ENCODE assay signal across 1 fruit fly cellular context in the genomic region with DNA sequence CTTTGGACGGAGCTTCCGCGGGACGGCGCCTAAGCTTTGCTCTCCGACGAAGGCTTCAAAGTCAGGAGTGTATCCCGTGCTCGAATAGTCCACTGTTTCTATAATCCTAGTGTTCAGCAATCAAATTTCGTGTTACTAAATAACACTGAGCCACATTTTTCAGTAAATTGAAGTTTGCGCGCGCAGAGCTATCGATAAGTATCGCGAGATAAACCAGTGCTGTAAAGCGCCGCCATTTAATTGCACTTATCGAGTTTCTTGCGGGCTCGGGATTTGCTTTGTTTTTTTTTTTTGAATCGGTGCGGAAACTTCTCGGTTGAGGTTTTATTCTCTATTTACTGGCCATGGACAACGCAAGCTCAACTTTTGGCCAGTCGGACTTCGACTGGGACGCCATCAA.
TF ChIP-seq lines count a peak whose summit lies in the region.

A gene (minus strand): TSS at position 127 of the 400 bp plus-strand sequence.
A gene (plus strand): TSS at position 216 of the 400 bp plus-strand sequence.

TF ChIP-seq in whole organism, embryonic, 481 proteins besides CTCF, POLR2A, EP300 and RAD21 (continued from another document and continues in another):
- TF ChIP-seq PHDP (tag; optimal IDR thresholded peaks at IDR 0.05; lab: Kevin White, UChicago) = no peak
- no peak for TF ChIP-seq CG18476 (GFP tag; optimal IDR thresholded peaks at IDR 0.05; lab: Kevin White, UChicago)
- TF ChIP-seq insv (GFP tag; optimal IDR thresholded peaks at IDR 0.05; lab: Kevin White, UChicago) = no peak
- TF ChIP-seq CG32767 (GFP tag; IDR thresholded peaks at IDR 0.05; lab: Robert Waterston, UW) = 0 out of 2 replicates have a peak, but pooled peaks have one; percentile 27
- TF ChIP-seq CG10543 (GFP tag; optimal IDR thresholded peaks at IDR 0.05; lab: Kevin White, UChicago) = no peak
- TF ChIP-seq H15 (GFP tag; IDR thresholded peaks at IDR 0.05; lab: Robert Waterston, UW) = no peak
- no peak for TF ChIP-seq salm (tag; optimal IDR thresholded peaks at IDR 0.05; lab: Kevin White, UChicago)
- TF ChIP-seq Optix (GFP tag; IDR thresholded peaks at IDR 0.05; lab: Robert Waterston, UW) = no peak
- no peak for TF ChIP-seq ttk (GFP tag; IDR thresholded peaks at IDR 0.05; lab: Robert Waterston, UW)
- no peak for TF ChIP-seq dysf (GFP tag; IDR thresholded peaks at IDR 0.05; lab: Robert Waterston, UW)
- TF ChIP-seq Mes4 (GFP tag; optimal IDR thresholded peaks at IDR 0.05; lab: Kevin White, UChicago) = no peak
- TF ChIP-seq CG17359 (tag; optimal IDR thresholded peaks at IDR 0.05; lab: Kevin White, UChicago) = no peak
- TF ChIP-seq NC2α (GFP tag; optimal IDR thresholded peaks at IDR 0.05; lab: Kevin White, UChicago) = no peak
- TF ChIP-seq Nf-YB (GFP tag; optimal IDR thresholded peaks at IDR 0.05; lab: Kevin White, UChicago) = no peak
- TF ChIP-seq CG6813 (GFP tag; optimal IDR thresholded peaks at IDR 0.05; lab: Kevin White, UChicago) = no peak
- peak; percentile 37 for TF ChIP-seq pho (GFP tag; optimal IDR thresholded peaks at IDR 0.05; lab: Kevin White, UChicago)
- TF ChIP-seq klu (GFP tag; IDR thresholded peaks at IDR 0.05; lab: Robert Waterston, UW) = no peak
- peak; percentile 1 for TF ChIP-seq Side (GFP tag; optimal IDR thresholded peaks at IDR 0.05; lab: Kevin White, UChicago)
- no peak for TF ChIP-seq CG18011 (GFP tag; optimal IDR thresholded peaks at IDR 0.05; lab: Kevin White, UChicago)
- peak; percentile 57; the same call in 1 of the 2 replicates for TF ChIP-seq slbo (GFP tag; IDR thresholded peaks at IDR 0.05; lab: Robert Waterston, UW)
- no peak for TF ChIP-seq Jarid2 (GFP tag; optimal IDR thresholded peaks at IDR 0.05; lab: Kevin White, UChicago)
- no peak for TF ChIP-seq Dip2 (GFP tag; IDR thresholded peaks at IDR 0.05; lab: Robert Waterston, UW)
- TF ChIP-seq dm (GFP tag; optimal IDR thresholded peaks at IDR 0.05; lab: Kevin White, UChicago) = no peak
- no peak for TF ChIP-seq gcm2 (GFP tag; optimal IDR thresholded peaks at IDR 0.05; lab: Kevin White, UChicago)
- TF ChIP-seq twi (tag; optimal IDR thresholded peaks at IDR 0.05; lab: Kevin White, UChicago) = no peak
- no peak for TF ChIP-seq H2.0 (GFP tag; IDR thresholded peaks at IDR 0.05; lab: Robert Waterston, UW)
- TF ChIP-seq MBD-R2 (GFP tag; IDR thresholded peaks at IDR 0.05; lab: Robert Waterston, UW) = peak; percentile 67
- no peak for TF ChIP-seq CG9817 (tag; optimal IDR thresholded peaks at IDR 0.05; lab: Kevin White, UChicago)
- TF ChIP-seq CG15601 (tag; optimal IDR thresholded peaks at IDR 0.05; lab: Kevin White, UChicago) = no peak
- TF ChIP-seq CG4617 (GFP tag; optimal IDR thresholded peaks at IDR 0.05; lab: Kevin White, UChicago; ENCODE audit: borderline replicate concordance) = no peak
- TF ChIP-seq CoRest (tag; optimal IDR thresholded peaks at IDR 0.05; lab: Kevin White, UChicago) = peak; percentile 8
- no peak for TF ChIP-seq Dek (tag; optimal IDR thresholded peaks at IDR 0.05; lab: Kevin White, UChicago)
- peak; percentile 70 for TF ChIP-seq unc-4 (GFP tag; IDR thresholded peaks at IDR 0.05; lab: Robert Waterston, UW; ENCODE audit: partially characterized antibody)
- TF ChIP-seq HHEX (GFP tag; optimal IDR thresholded peaks at IDR 0.05; lab: Kevin White, UChicago) = no peak
- TF ChIP-seq CG30403 (GFP tag; optimal IDR thresholded peaks at IDR 0.05; lab: Kevin White, UChicago) = peak; percentile 19
- no peak for TF ChIP-seq CG2199 (GFP tag; IDR thresholded peaks at IDR 0.05; lab: Robert Waterston, UW)
- peak; percentile 62 for TF ChIP-seq CG15514 (GFP tag; optimal IDR thresholded peaks at IDR 0.05; lab: Kevin White, UChicago)
- TF ChIP-seq GATAe (GFP tag; conservative IDR thresholded peaks at IDR 0.05; lab: Robert Waterston, UW) = no peak
- no peak for TF ChIP-seq emc (GFP tag; optimal IDR thresholded peaks at IDR 0.05; lab: Kevin White, UChicago)
- TF ChIP-seq tx (GFP tag; optimal IDR thresholded peaks at IDR 0.05; lab: Kevin White, UChicago) = no peak
- TF ChIP-seq usp (GFP tag; optimal IDR thresholded peaks at IDR 0.05; lab: Kevin White, UChicago) = no peak
- TF ChIP-seq tup (GFP tag; optimal IDR thresholded peaks at IDR 0.05; lab: Kevin White, UChicago) = no peak
- no peak for TF ChIP-seq nmo (GFP tag; optimal IDR thresholded peaks at IDR 0.05; lab: Kevin White, UChicago)
- TF ChIP-seq cg (GFP tag; optimal IDR thresholded peaks at IDR 0.05; lab: Kevin White, UChicago) = no peak
- TF ChIP-seq Asciz (GFP tag; optimal IDR thresholded peaks at IDR 0.05; lab: Kevin White, UChicago) = no peak
- TF ChIP-seq tll (GFP tag; optimal IDR thresholded peaks at IDR 0.05; lab: Kevin White, UChicago) = no peak
- peak; percentile 57 for TF ChIP-seq vvl (GFP tag; IDR thresholded peaks at IDR 0.05; lab: Robert Waterston, UW)
- TF ChIP-seq zfh1 (GFP tag; IDR thresholded peaks at IDR 0.05; lab: Robert Waterston, UW) = no peak
- no peak for TF ChIP-seq NfI (GFP tag; optimal IDR thresholded peaks at IDR 0.05; lab: Kevin White, UChicago)
- TF ChIP-seq CG11085 (GFP tag; IDR thresholded peaks at IDR 0.05; lab: Robert Waterston, UW) = no peak
- TF ChIP-seq CG1602 (GFP tag; optimal IDR thresholded peaks at IDR 0.05; lab: Kevin White, UChicago) = no peak
- TF ChIP-seq CG7786 (GFP tag; optimal IDR thresholded peaks at IDR 0.05; lab: Kevin White, UChicago) = peak; percentile 36
- peak; percentile 65 for TF ChIP-seq sens (GFP tag; lab: Kevin White, UChicago)
- peak; percentile 32 for TF ChIP-seq CHES-1-like (GFP tag; optimal IDR thresholded peaks at IDR 0.05; lab: Kevin White, UChicago)
- no peak for TF ChIP-seq fd3F (GFP tag; optimal IDR thresholded peaks at IDR 0.05; lab: Kevin White, UChicago)
- TF ChIP-seq gsb (GFP tag; IDR thresholded peaks at IDR 0.05; lab: Robert Waterston, UW) = no peak
- no peak for TF ChIP-seq CG33557 (GFP tag; optimal IDR thresholded peaks at IDR 0.05; lab: Kevin White, UChicago)
- TF ChIP-seq ase (GFP tag; IDR thresholded peaks at IDR 0.05; lab: Robert Waterston, UW) = no peak
- TF ChIP-seq CG34376 (GFP tag; optimal IDR thresholded peaks at IDR 0.05; lab: Kevin White, UChicago) = no peak
- no peak for TF ChIP-seq CG17568 (GFP tag; optimal IDR thresholded peaks at IDR 0.05; lab: Kevin White, UChicago)
- TF ChIP-seq CG2889 (GFP tag; IDR thresholded peaks at IDR 0.05; lab: Robert Waterston, UW) = no peak
- no peak for TF ChIP-seq en (GFP tag; optimal IDR thresholded peaks at IDR 0.05; lab: Kevin White, UChicago)
- TF ChIP-seq ERR (GFP tag; optimal IDR thresholded peaks at IDR 0.05; lab: Kevin White, UChicago) = no peak
- TF ChIP-seq CG32772 (GFP tag; IDR thresholded peaks at IDR 0.05; lab: Robert Waterston, UW) = peak; percentile 54
- TF ChIP-seq Dbx (GFP tag; IDR thresholded peaks at IDR 0.05; lab: Robert Waterston, UW) = 0 out of 3 replicates have a peak, but pooled peaks have one; percentile 14
- TF ChIP-seq repo (GFP tag; optimal IDR thresholded peaks at IDR 0.05; lab: Kevin White, UChicago) = peak; percentile 5
- no peak for TF ChIP-seq CG17612 (GFP tag; IDR thresholded peaks at IDR 0.05; lab: Robert Waterston, UW)
- TF ChIP-seq CG11398 (GFP tag; optimal IDR thresholded peaks at IDR 0.05; lab: Kevin White, UChicago) = no peak
- no peak for TF ChIP-seq CG8359 (GFP tag; optimal IDR thresholded peaks at IDR 0.05; lab: Kevin White, UChicago; ENCODE audit: borderline replicate concordance)
- no peak for TF ChIP-seq CG7556 (GFP tag; optimal IDR thresholded peaks at IDR 0.05; lab: Kevin White, UChicago)
- peak; percentile 57; the same call in 1 of the 2 replicates for TF ChIP-seq hbn (GFP tag; IDR thresholded peaks at IDR 0.05; lab: Robert Waterston, UW; ENCODE audit: partially characterized antibody)
- TF ChIP-seq MESR4 (GFP tag; optimal IDR thresholded peaks at IDR 0.05; lab: Kevin White, UChicago) = no peak
- no peak for TF ChIP-seq tgo (GFP tag; IDR thresholded peaks at IDR 0.05; lab: Robert Waterston, UW)
- peak; percentile 75 for TF ChIP-seq Bgb (GFP tag; IDR thresholded peaks at IDR 0.05; lab: Robert Waterston, UW; ENCODE audit: partially characterized antibody)
- no peak for TF ChIP-seq Trl (optimal IDR thresholded peaks at IDR 0.05; lab: Kevin White, UChicago)
- no peak for TF ChIP-seq Trl (GFP tag; optimal IDR thresholded peaks at IDR 0.05; lab: Kevin White, UChicago)
- TF ChIP-seq CG17186 (GFP tag; optimal IDR thresholded peaks at IDR 0.05; lab: Kevin White, UChicago) = peak; percentile 75
- no peak for TF ChIP-seq jigr1 (GFP tag; IDR thresholded peaks at IDR 0.05; lab: Robert Waterston, UW)
- peak; percentile 69 for TF ChIP-seq CG2116 (GFP tag; optimal IDR thresholded peaks at IDR 0.05; lab: Kevin White, UChicago)
- TF ChIP-seq caup (GFP tag; optimal IDR thresholded peaks at IDR 0.05; lab: Kevin White, UChicago; ENCODE audit: severe bottlenecking) = peak; percentile 22
- TF ChIP-seq yki (optimal IDR thresholded peaks at IDR 0.05; lab: Kevin White, UChicago) = no peak
- TF ChIP-seq CG3726 (GFP tag; IDR thresholded peaks at IDR 0.05; lab: Robert Waterston, UW) = no peak
- TF ChIP-seq eve (GFP tag; optimal IDR thresholded peaks at IDR 0.05; lab: Kevin White, UChicago) = no peak
- no peak for TF ChIP-seq Rx (GFP tag; IDR thresholded peaks at IDR 0.05; lab: Robert Waterston, UW)
- TF ChIP-seq CG12071 (GFP tag; optimal IDR thresholded peaks at IDR 0.05; lab: Kevin White, UChicago) = no peak
- no peak for TF ChIP-seq dimm (GFP tag; IDR thresholded peaks at IDR 0.05; lab: Robert Waterston, UW)
- no peak for TF ChIP-seq gcm (GFP tag; optimal IDR thresholded peaks at IDR 0.05; lab: Kevin White, UChicago)
- TF ChIP-seq CG11696 (GFP tag; IDR thresholded peaks at IDR 0.05; lab: Robert Waterston, UW) = no peak
- no peak for TF ChIP-seq grn (GFP tag; optimal IDR thresholded peaks at IDR 0.05; lab: Kevin White, UChicago)
- no peak for TF ChIP-seq CG13123 (GFP tag; optimal IDR thresholded peaks at IDR 0.05; lab: Kevin White, UChicago)
- no peak for TF ChIP-seq az2 (GFP tag; optimal IDR thresholded peaks at IDR 0.05; lab: Kevin White, UChicago)
- TF ChIP-seq CG3838 (GFP tag; optimal IDR thresholded peaks at IDR 0.05; lab: Kevin White, UChicago) = no peak
- TF ChIP-seq Drgx (GFP tag; IDR thresholded peaks at IDR 0.05; lab: Robert Waterston, UW) = no peak
- TF ChIP-seq gro (GFP tag; optimal IDR thresholded peaks at IDR 0.05; lab: Kevin White, UChicago) = no peak
- no peak for TF ChIP-seq CG8089 (GFP tag; optimal IDR thresholded peaks at IDR 0.05; lab: Kevin White, UChicago)
- peak; percentile 17 for TF ChIP-seq mam (GFP tag; optimal IDR thresholded peaks at IDR 0.05; lab: Kevin White, UChicago)
- TF ChIP-seq CG13775 (GFP tag; optimal IDR thresholded peaks at IDR 0.05; lab: Kevin White, UChicago) = no peak
- no peak for TF ChIP-seq shn (GFP tag; optimal IDR thresholded peaks at IDR 0.05; lab: Kevin White, UChicago)
- no peak for TF ChIP-seq ind (GFP tag; optimal IDR thresholded peaks at IDR 0.05; lab: Kevin White, UChicago)
- no peak for TF ChIP-seq Oaz (GFP tag; IDR thresholded peaks at IDR 0.05; lab: Robert Waterston, UW)
- no peak for TF ChIP-seq pnt (GFP tag; optimal IDR thresholded peaks at IDR 0.05; lab: Kevin White, UChicago)
- no peak for TF ChIP-seq YL-1 (GFP tag; optimal IDR thresholded peaks at IDR 0.05; lab: Kevin White, UChicago)
- TF ChIP-seq CG7963 (GFP tag; IDR thresholded peaks at IDR 0.05; lab: Robert Waterston, UW; ENCODE audit: partially characterized antibody) = peak; percentile 53; the same call in 1 of the 3 replicates
- TF ChIP-seq ewg (GFP tag; optimal IDR thresholded peaks at IDR 0.05; lab: Kevin White, UChicago) = peak; percentile 68
- no peak for TF ChIP-seq Ssrp (tag; optimal IDR thresholded peaks at IDR 0.05; lab: Kevin White, UChicago)
- TF ChIP-seq CG10147 (GFP tag; optimal IDR thresholded peaks at IDR 0.05; lab: Kevin White, UChicago) = no peak
- TF ChIP-seq CG1792 (GFP tag; optimal IDR thresholded peaks at IDR 0.05; lab: Kevin White, UChicago) = peak; percentile 23
- no peak for TF ChIP-seq pb (GFP tag; optimal IDR thresholded peaks at IDR 0.05; lab: Kevin White, UChicago)
- no peak for TF ChIP-seq sim (GFP tag; IDR thresholded peaks at IDR 0.05; lab: Robert Waterston, UW)
- peak; percentile 63; the same call in 1 of the 2 replicates for TF ChIP-seq sna (GFP tag; IDR thresholded peaks at IDR 0.05; lab: Robert Waterston, UW; ENCODE audit: partially characterized antibody)
- no peak for TF ChIP-seq CG3407 (GFP tag; optimal IDR thresholded peaks at IDR 0.05; lab: Kevin White, UChicago)
- no peak for TF ChIP-seq Atf3 (GFP tag; optimal IDR thresholded peaks at IDR 0.05; lab: Kevin White, UChicago)
- no peak for TF ChIP-seq CG14667 (GFP tag; IDR thresholded peaks at IDR 0.05; lab: Robert Waterston, UW)
- TF ChIP-seq Opbp (GFP tag; IDR thresholded peaks at IDR 0.05; lab: Robert Waterston, UW; ENCODE audit: partially characterized antibody) = peak; percentile 78
- TF ChIP-seq Fer3 (tag; optimal IDR thresholded peaks at IDR 0.05; lab: Kevin White, UChicago) = no peak
- TF ChIP-seq ftz-f1 (GFP tag; optimal IDR thresholded peaks at IDR 0.05; lab: Kevin White, UChicago) = no peak
- peak; percentile 33 for TF ChIP-seq HmgZ (tag; optimal IDR thresholded peaks at IDR 0.05; lab: Kevin White, UChicago)
- no peak for TF ChIP-seq CG1024 (GFP tag; IDR thresholded peaks at IDR 0.05; lab: Robert Waterston, UW)
- no peak for TF ChIP-seq Spps (tag; optimal IDR thresholded peaks at IDR 0.05; lab: Kevin White, UChicago)
- peak; percentile 36; the same call in 1 of the 3 replicates for TF ChIP-seq CG11456 (GFP tag; IDR thresholded peaks at IDR 0.05; lab: Robert Waterston, UW)
- no peak for TF ChIP-seq CG8478 (optimal IDR thresholded peaks at IDR 0.05; lab: Kevin White, UChicago)
- no peak for TF ChIP-seq CG2875 (GFP tag; optimal IDR thresholded peaks at IDR 0.05; lab: Kevin White, UChicago)
- TF ChIP-seq CG10565 (GFP tag; optimal IDR thresholded peaks at IDR 0.05; lab: Kevin White, UChicago) = no peak
- TF ChIP-seq Elba2 (GFP tag; optimal IDR thresholded peaks at IDR 0.05; lab: Kevin White, UChicago) = no peak
- TF ChIP-seq slou (GFP tag; optimal IDR thresholded peaks at IDR 0.05; lab: Kevin White, UChicago) = no peak
- TF ChIP-seq CG32532 (GFP tag; IDR thresholded peaks at IDR 0.05; lab: Robert Waterston, UW) = no peak
- no peak for TF ChIP-seq CG6683 (GFP tag; optimal IDR thresholded peaks at IDR 0.05; lab: Kevin White, UChicago)
- no peak for TF ChIP-seq gsb-n (tag; optimal IDR thresholded peaks at IDR 0.05; lab: Kevin White, UChicago)
- no peak for TF ChIP-seq CG15011 (GFP tag; optimal IDR thresholded peaks at IDR 0.05; lab: Kevin White, UChicago)
- TF ChIP-seq nau (GFP tag; optimal IDR thresholded peaks at IDR 0.05; lab: Kevin White, UChicago) = no peak
- TF ChIP-seq croc (GFP tag; conservative IDR thresholded peaks at IDR 0.05; lab: Robert Waterston, UW) = no peak
- TF ChIP-seq Hey (tag; optimal IDR thresholded peaks at IDR 0.05; lab: Kevin White, UChicago) = no peak
